Fruit fly (Drosophila melanogaster) whole organism, embryonic: ENCODE data around the gene Ubi-p5E.

Experiments
- BEAF-32 ChIP-seq: fragments of 200-800 bp; sonication (Bioruptor generic); optimal IDR thresholded peaks from 3 replicates; lab custom pipeline; 2017; ENCODE audit warnings: missing biosample characterization, missing genetic modification characterization, mild to moderate bottlenecking, moderate library complexity, missing genetic modification reagents
- Bgb ChIP-seq: fragments of 200-800 bp; sonication (Bioruptor generic); IDR thresholded peaks from 2 replicates; pipeline ENCODE4 v1.3.6; 2022; ENCODE audit warnings: missing biosample characterization, missing genetic modification characterization; ENCODE audit not compliant: partially characterized antibody
- CG11398 ChIP-seq: fragments of 200-800 bp; sonication (Bioruptor generic); optimal IDR thresholded peaks from 2 replicates; lab custom pipeline; 2016; ENCODE audit warnings: missing biosample characterization, missing genetic modification characterization
- CG11504 ChIP-seq: fragments of 200-800 bp; sonication (Bioruptor generic); optimal IDR thresholded peaks from 3 replicates; lab custom pipeline; 2019; ENCODE audit warnings: missing biosample characterization, mild to moderate bottlenecking, missing genetic modification characterization, moderate library complexity
- CG1233 ChIP-seq: fragments of 200-800 bp; sonication (Bioruptor generic); optimal IDR thresholded peaks from 4 replicates; lab custom pipeline; 2018; ENCODE audit warnings: missing biosample characterization, mild to moderate bottlenecking, missing genetic modification characterization
- CG12391 ChIP-seq: fragments of 200-800 bp; sonication (Bioruptor generic); optimal IDR thresholded peaks from 3 replicates; lab custom pipeline; 2018; ENCODE audit warnings: missing biosample characterization, mild to moderate bottlenecking, missing genetic modification characterization, moderate library complexity
- CG12659 ChIP-seq: fragments of 200-800 bp; sonication (Bioruptor generic); optimal IDR thresholded peaks from 3 replicates; lab custom pipeline; 2017; ENCODE audit warnings: mild to moderate bottlenecking, missing biosample characterization, missing genetic modification reagents, missing genetic modification characterization
- CG13287 ChIP-seq: fragments of 200-800 bp; sonication (Bioruptor generic); IDR thresholded peaks from 2 replicates; pipeline ENCODE4 v1.3.6; 2022; ENCODE audit warnings: missing biosample characterization, missing genetic modification characterization; ENCODE audit not compliant: partially characterized antibody
- CG15269 ChIP-seq: fragments of 200-800 bp; sonication (Bioruptor generic); optimal IDR thresholded peaks from 2 replicates; lab custom pipeline; 2018; ENCODE audit warnings: missing biosample characterization, mild to moderate bottlenecking, missing genetic modification characterization, moderate library complexity
- CG15479 ChIP-seq: fragments of 200-800 bp; sonication (Bioruptor generic); optimal IDR thresholded peaks from 3 replicates; lab custom pipeline; 2019; ENCODE audit warnings: missing biosample characterization, mild to moderate bottlenecking, missing genetic modification characterization, moderate library complexity
- CG15514 ChIP-seq: fragments of 200-800 bp; sonication (Bioruptor generic); optimal IDR thresholded peaks from 3 replicates; lab custom pipeline; 2017; ENCODE audit warnings: missing biosample characterization, missing genetic modification characterization, mild to moderate bottlenecking, moderate library complexity, missing genetic modification reagents
- CG16813 ChIP-seq: fragments of 200-800 bp; sonication (Bioruptor generic); IDR thresholded peaks from 3 replicates; pipeline ENCODE4 v1.3.6; 2022; ENCODE audit warnings: missing biosample characterization, missing genetic modification characterization; ENCODE audit not compliant: partially characterized antibody
- CG17186 ChIP-seq: fragments of 200-800 bp; sonication (Bioruptor generic); optimal IDR thresholded peaks from 3 replicates; lab custom pipeline; 2017; ENCODE audit warnings: missing biosample characterization, missing genetic modification reagents, missing genetic modification characterization
- CG17829 ChIP-seq: fragments of 200-800 bp; optimal IDR thresholded peaks from 2 replicates; lab custom pipeline; 2019; ENCODE audit warnings: missing biosample characterization, mild to moderate bottlenecking, missing genetic modification characterization, moderate library complexity
- CG2120 ChIP-seq: fragments of 200-800 bp; sonication (Bioruptor generic); optimal IDR thresholded peaks from 3 replicates; lab custom pipeline; 2016; ENCODE audit warnings: missing biosample characterization, missing genetic modification characterization
- CG34422 ChIP-seq: fragments of 200-800 bp; sonication (Bioruptor generic); IDR thresholded peaks from 3 replicates; pipeline ENCODE4 v1.3.6; 2022; ENCODE audit warnings: missing biosample characterization, missing genetic modification characterization
- CG42726 ChIP-seq: fragments of 200-800 bp; sonication (Bioruptor generic); IDR thresholded peaks from 2 replicates; pipeline ENCODE4 v1.3.6; 2022; ENCODE audit warnings: missing biosample characterization, missing genetic modification characterization; ENCODE audit not compliant: partially characterized antibody
- CG4424 ChIP-seq: fragments of 200-800 bp; sonication (Bioruptor generic); optimal IDR thresholded peaks from 3 replicates; lab custom pipeline; 2016; ENCODE audit warnings: missing biosample characterization, missing genetic modification characterization
- CG4617 ChIP-seq: fragments of 200-800 bp; sonication (Bioruptor generic); optimal IDR thresholded peaks from 3 replicates; lab custom pipeline; 2016; ENCODE audit warnings: missing biosample characterization, missing genetic modification characterization, borderline replicate concordance
- CG8359 ChIP-seq: fragments of 200-800 bp; sonication (Bioruptor generic); optimal IDR thresholded peaks from 2 replicates; lab custom pipeline; 2017; ENCODE audit warnings: missing biosample characterization, mild to moderate bottlenecking, missing genetic modification characterization, borderline replicate concordance
- CoRest ChIP-seq: fragments of 200-800 bp; sonication (Bioruptor generic); optimal IDR thresholded peaks from 3 replicates; lab custom pipeline; 2018; ENCODE audit warnings: missing biosample characterization, mild to moderate bottlenecking, missing genetic modification characterization, moderate library complexity
- Dll ChIP-seq: fragments of 200-800 bp; sonication (Bioruptor generic); IDR thresholded peaks from 4 replicates; pipeline ENCODE4 v1.3.6; 2022; ENCODE audit warnings: missing biosample characterization, missing genetic modification characterization; ENCODE audit not compliant: partially characterized antibody
- Dp ChIP-seq: fragments of 200-800 bp; sonication (Bioruptor generic); optimal IDR thresholded peaks from 2 replicates; lab custom pipeline; 2018; ENCODE audit warnings: missing biosample characterization, mild to moderate bottlenecking, missing genetic modification characterization, moderate library complexity
- Dref ChIP-seq: fragments of 200-800 bp; sonication (Bioruptor generic); IDR thresholded peaks from 2 replicates; pipeline ENCODE4 v1.3.6; 2022; ENCODE audit warnings: missing biosample characterization, missing genetic modification characterization
- Hr51 ChIP-seq, 2 experiments: fragments of 200-800 bp; sonication (Bioruptor generic); optimal IDR thresholded peaks; 2 replicates in 1 of 2; 3 replicates in 1 of 2; lab custom pipeline; 2016 to 2018; ENCODE audit warnings: missing biosample characterization in 2 of 2, missing genetic modification characterization in 2 of 2, mild to moderate bottlenecking in 1 of 2, moderate library complexity in 1 of 2
- Lim3 ChIP-seq: fragments of 200-800 bp; sonication (Bioruptor generic); IDR thresholded peaks from 2 replicates; pipeline ENCODE4 v1.3.6; 2022; ENCODE audit warnings: missing biosample characterization, missing genetic modification characterization
- MBD-R2 ChIP-seq: fragments of 200-800 bp; sonication (Bioruptor generic); IDR thresholded peaks from 2 replicates; pipeline ENCODE4 v1.3.6; 2022; ENCODE audit warnings: missing biosample characterization, missing genetic modification characterization
- Max ChIP-seq: fragments of 200-800 bp; sonication (Bioruptor generic); optimal IDR thresholded peaks from 2 replicates; lab custom pipeline; 2016; ENCODE audit warnings: missing biosample characterization, mild to moderate bottlenecking, missing genetic modification characterization
- Med ChIP-seq: fragments of 200-800 bp; sonication (Bioruptor generic); peaks from one replicate; lab custom pipeline; 2016; ENCODE audit warnings: missing biosample characterization, missing genetic modification characterization, mild to moderate bottlenecking, inconsistent platforms, moderate library complexity
- Myb ChIP-seq: fragments of 200-800 bp; sonication (Bioruptor generic); optimal IDR thresholded peaks from 2 replicates; lab custom pipeline; 2016; ENCODE audit warnings: missing biosample characterization, missing genetic modification characterization
- Oaz ChIP-seq: fragments of 200-800 bp; sonication (Bioruptor generic); IDR thresholded peaks from 2 replicates; pipeline ENCODE4 v1.3.6; 2022; ENCODE audit warnings: missing biosample characterization, missing genetic modification characterization
- Pdp1 ChIP-seq, 2 experiments: fragments of 200-800 bp; sonication (Bioruptor generic); optimal IDR thresholded peaks; 3 replicates each; lab custom pipeline; 2016; ENCODE audit warnings: missing biosample characterization in 2 of 2, missing genetic modification characterization in 2 of 2, mild to moderate bottlenecking in 1 of 2, moderate library complexity in 1 of 2
- Sin3A ChIP-seq: fragments of >200 bp; optimal IDR thresholded peaks from 2 replicates; lab custom pipeline; 2018
- al ChIP-seq: fragments of 200-800 bp; sonication (Bioruptor generic); IDR thresholded peaks from 2 replicates; pipeline ENCODE4 v1.3.6; 2022; ENCODE audit warnings: missing biosample characterization, missing genetic modification characterization
- amos ChIP-seq: fragments of 200-800 bp; sonication (Bioruptor generic); IDR thresholded peaks from 2 replicates; pipeline ENCODE4 v1.3.6; 2022; ENCODE audit warnings: missing biosample characterization, missing genetic modification characterization; ENCODE audit not compliant: partially characterized antibody
- ase ChIP-seq: fragments of 200-800 bp; sonication (Bioruptor generic); IDR thresholded peaks from 3 replicates; pipeline ENCODE4 v1.3.6; 2022; ENCODE audit warnings: missing biosample characterization, missing genetic modification characterization
- ash1 ChIP-seq: fragments of 200-800 bp; sonication (Bioruptor generic); optimal IDR thresholded peaks from 2 replicates; lab custom pipeline; 2018; ENCODE audit warnings: missing biosample characterization, mild to moderate bottlenecking, missing genetic modification characterization
- bbx ChIP-seq: fragments of 200-800 bp; sonication (Bioruptor generic); IDR thresholded peaks from 2 replicates; pipeline ENCODE4 v1.3.6; 2022; ENCODE audit warnings: missing biosample characterization, missing genetic modification characterization; ENCODE audit not compliant: partially characterized antibody
- bowl ChIP-seq: fragments of 200-800 bp; sonication (Bioruptor generic); IDR thresholded peaks from 2 replicates; pipeline ENCODE4 v1.3.6; 2022; ENCODE audit warnings: missing biosample characterization, missing genetic modification characterization
- btn ChIP-seq: fragments of 200-800 bp; sonication (Bioruptor generic); optimal IDR thresholded peaks from 2 replicates; lab custom pipeline; 2016; ENCODE audit warnings: missing biosample characterization, missing genetic modification characterization
- dimm ChIP-seq: fragments of 200-800 bp; sonication (Bioruptor generic); IDR thresholded peaks from 2 replicates; pipeline ENCODE4 v1.3.6; 2022; ENCODE audit warnings: missing biosample characterization, missing genetic modification characterization
- gfzf ChIP-seq: fragments of 200-800 bp; sonication (Bioruptor generic); optimal IDR thresholded peaks from 2 replicates; lab custom pipeline; 2016; ENCODE audit warnings: missing biosample characterization, mild to moderate bottlenecking, missing genetic modification characterization, moderate library complexity
- salm ChIP-seq: fragments of 200-800 bp; sonication (Bioruptor generic); optimal IDR thresholded peaks from 2 replicates; lab custom pipeline; 2018; ENCODE audit warnings: missing biosample characterization, mild to moderate bottlenecking, missing genetic modification characterization
- sna ChIP-seq: fragments of 200-800 bp; sonication (Bioruptor generic); IDR thresholded peaks from 2 replicates; pipeline ENCODE4 v1.3.6; 2022; ENCODE audit warnings: missing biosample characterization, missing genetic modification characterization; ENCODE audit not compliant: partially characterized antibody
- sr ChIP-seq: fragments of 200-800 bp; sonication (Bioruptor generic); IDR thresholded peaks from 3 replicates; pipeline ENCODE4 v1.3.6; 2022; ENCODE audit warnings: missing biosample characterization, missing genetic modification characterization
- unc-4 ChIP-seq: fragments of 200-800 bp; sonication (Bioruptor generic); IDR thresholded peaks from 2 replicates; pipeline ENCODE4 v1.3.6; 2022; ENCODE audit warnings: missing biosample characterization, missing genetic modification characterization; ENCODE audit not compliant: partially characterized antibody
- vvl ChIP-seq: fragments of 200-800 bp; sonication (Bioruptor generic); IDR thresholded peaks from 2 replicates; pipeline ENCODE4 v1.3.6; 2022; ENCODE audit warnings: missing biosample characterization, missing genetic modification characterization
- zen2 ChIP-seq: fragments of 200-800 bp; sonication (Bioruptor generic); IDR thresholded peaks from 3 replicates; pipeline ENCODE4 v1.3.6; 2022; ENCODE audit warnings: missing biosample characterization, missing genetic modification characterization; ENCODE audit not compliant: partially characterized antibody

Gene Ubi-p5E

dm6 chrX:6303196-6303595, 23.7 kb upstream of the Ubi-p5E start:
- TF ChIP-seq CG15269 (tag; lab: Kevin White, UChicago) (peak; percentile 2), CG11504 (tag; lab: Kevin White, UChicago) (peak; percentile 29), sr (GFP tag; lab: Robert Waterston, UW) (peak; percentile 54; the same call in 1 of the 3 replicates), CG2120 (GFP tag; lab: Kevin White, UChicago) (peak; percentile 20), Hr51 (GFP tag; optimal IDR thresholded peaks at IDR 0.05; lab: Kevin White, UChicago) (peak in 1 of 2 experiments; percentile 20), bowl (GFP tag; lab: Robert Waterston, UW) (no peak), Lim3 (no peak), CG12391 (peak; percentile 3), vvl (GFP tag; lab: Robert Waterston, UW) (peak; percentile 22; the same call in 1 of the 2 replicates), CG8359 (GFP tag; lab: Kevin White, UChicago) (no peak), CG1233 (no peak), Med (GFP tag; lab: Kevin White, UChicago) (peak; percentile 37), CG4424 (GFP tag; lab: Kevin White, UChicago) (no peak), btn (GFP tag; lab: Kevin White, UChicago) (no peak)
- TF ChIP-seq, all 482 proteins: peak for 8

DNA sequence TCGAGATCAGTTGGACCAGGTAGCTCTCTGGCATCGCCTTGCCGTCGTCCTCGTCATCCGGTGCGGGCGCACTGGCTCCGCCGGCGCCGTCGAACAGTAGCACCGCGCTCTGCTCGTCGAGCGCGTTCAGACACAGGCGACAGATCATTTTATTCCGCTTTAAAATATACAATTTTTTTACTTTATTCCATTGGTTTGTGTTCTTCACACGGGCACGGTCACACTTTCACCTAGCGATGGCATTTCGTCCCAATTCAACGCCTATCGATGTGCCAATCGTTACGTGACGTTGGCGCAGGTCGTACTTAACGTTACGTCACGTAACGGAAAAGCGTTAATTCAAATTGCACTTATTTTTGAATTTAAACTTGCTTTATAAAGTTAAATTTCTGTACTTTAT, 21.6 kb upstream of the Ubi-p5E start, which contains the start of gene CG12219:
Gene CG12219, minus strand, starts transcription at position 234 of the 400 bp plus-strand sequence.
- TF ChIP-seq CoRest (tag; lab: Kevin White, UChicago) (peak; percentile 7), Max (GFP tag; lab: Kevin White, UChicago) (no peak), Dll (GFP tag; lab: Robert Waterston, UW) (peak; percentile 75), Dref (GFP tag; lab: Robert Waterston, UW) (peak; percentile 68), unc-4 (GFP tag; lab: Robert Waterston, UW) (peak; percentile 69), salm (tag; lab: Kevin White, UChicago) (no peak), CG4617 (GFP tag; lab: Kevin White, UChicago) (peak; percentile 84), CG42726 (GFP tag; lab: Robert Waterston, UW) (0 out of 2 replicates have a peak, but pooled peaks have one; percentile 8), MBD-R2 (GFP tag; lab: Robert Waterston, UW) (peak; percentile 81), Sin3A (peak; percentile 8), CG11398 (no peak), BEAF-32 (GFP tag; lab: Kevin White, UChicago) (peak; percentile 73), CG17186 (GFP tag; lab: Kevin White, UChicago) (peak; percentile 20), Pdp1 (GFP tag; optimal IDR thresholded peaks at IDR 0.05; lab: Kevin White, UChicago) (peak in 1 of 2 experiments; percentile 90), ase (GFP tag; lab: Robert Waterston, UW) (no peak), amos (GFP tag; lab: Robert Waterston, UW) (peak; percentile 71; the same call in 1 of the 2 replicates), Bgb (GFP tag; lab: Robert Waterston, UW) (peak; percentile 60), sna (peak; percentile 48), CG13287 (peak; percentile 80), CG15479 (GFP tag; lab: Kevin White, UChicago) (no peak), CG16813 (GFP tag; lab: Robert Waterston, UW) (peak; percentile 42; the same call in 2 of the 3 replicates), CG15514 (GFP tag; lab: Kevin White, UChicago) (peak; percentile 51), al (GFP tag; lab: Robert Waterston, UW) (no peak), Oaz (GFP tag; lab: Robert Waterston, UW) (no peak), dimm (GFP tag; lab: Robert Waterston, UW) (no peak), CG34422 (GFP tag; lab: Robert Waterston, UW) (no peak), zen2 (GFP tag; lab: Robert Waterston, UW) (peak; percentile 38; the same call in 1 of the 3 replicates), Myb (GFP tag; lab: Kevin White, UChicago) (peak; percentile 91), ash1 (no peak), bbx (GFP tag; lab: Robert Waterston, UW) (peak; percentile 50), CG17829 (tag; lab: Kevin White, UChicago) (no peak), CG12659 (GFP tag; lab: Kevin White, UChicago) (peak; percentile 20), Dp (peak; percentile 60), gfzf (peak; percentile 65)
